Fruit fly (Drosophila melanogaster) whole organism, prepupa: ENCODE data around the gene Pex2.

ENCODE experiments used
- Blimp-1 ChIP-seq: fragments of 200-800 bp; sonication (Bioruptor generic); optimal IDR thresholded peaks from 3 replicates; lab custom pipeline; 2017; ENCODE audit warnings: missing biosample characterization, missing genetic modification characterization, mild to moderate bottlenecking, moderate library complexity, missing genetic modification reagents
- CG10631 ChIP-seq: fragments of 200-800 bp; sonication (Bioruptor generic); optimal IDR thresholded peaks from 2 replicates; lab custom pipeline; 2016; ENCODE audit warnings: missing biosample characterization, missing genetic modification characterization
- CG11762 ChIP-seq: fragments of 200-800 bp; sonication (Bioruptor generic); optimal IDR thresholded peaks from 3 replicates; lab custom pipeline; 2016; ENCODE audit warnings: missing biosample characterization, missing genetic modification characterization; ENCODE audit not compliant: insufficient read depth
- CG11902 ChIP-seq: fragments of 200-800 bp; sonication (Bioruptor generic); optimal IDR thresholded peaks from 3 replicates; lab custom pipeline; 2016; ENCODE audit warnings: missing biosample characterization, missing genetic modification characterization
- CG15336 ChIP-seq: fragments of 200-800 bp; sonication (Bioruptor generic); IDR thresholded peaks from 2 replicates; pipeline ENCODE4 v1.3.6; 2022; ENCODE audit warnings: missing biosample characterization, missing genetic modification characterization
- CG16779 ChIP-seq: fragments of 200-800 bp; sonication (Bioruptor generic); optimal IDR thresholded peaks from 3 replicates; lab custom pipeline; 2017; ENCODE audit warnings: missing biosample characterization, mild to moderate bottlenecking, missing genetic modification characterization
- CG3032 ChIP-seq: fragments of 200-800 bp; optimal IDR thresholded peaks from 2 replicates; lab custom pipeline; 2019; ENCODE audit warnings: missing biosample characterization, mild to moderate bottlenecking, missing genetic modification characterization, moderate library complexity
- CG34406 ChIP-seq: fragments of 200-800 bp; sonication (Bioruptor generic); optimal IDR thresholded peaks from 3 replicates; lab custom pipeline; 2016; ENCODE audit warnings: missing biosample characterization, missing genetic modification characterization
- CG6163 ChIP-seq: fragments of 200-800 bp; sonication (Bioruptor generic); IDR thresholded peaks from 3 replicates; pipeline ENCODE4 v1.3.6; 2022; ENCODE audit warnings: missing biosample characterization, missing genetic modification characterization
- CG6276 ChIP-seq: fragments of 200-800 bp; sonication (Bioruptor generic); optimal IDR thresholded peaks from 2 replicates; lab custom pipeline; 2017; ENCODE audit warnings: missing biosample characterization, mild to moderate bottlenecking, missing genetic modification characterization
- CG7368 ChIP-seq: fragments of 200-800 bp; sonication (Bioruptor generic); optimal IDR thresholded peaks from 3 replicates; lab custom pipeline; 2016; ENCODE audit warnings: missing biosample characterization, missing genetic modification characterization
- CG8319 ChIP-seq: fragments of 200-800 bp; sonication (Bioruptor generic); optimal IDR thresholded peaks from 3 replicates; lab custom pipeline; 2016; ENCODE audit warnings: missing biosample characterization, missing genetic modification characterization
- CG9139 ChIP-seq: fragments of 200-800 bp; sonication (Bioruptor generic); optimal IDR thresholded peaks from 3 replicates; lab custom pipeline; 2017; ENCODE audit warnings: missing biosample characterization, mild to moderate bottlenecking, missing genetic modification characterization
- Eip75B ChIP-seq: fragments of 200-800 bp; sonication (Bioruptor generic); optimal IDR thresholded peaks from 3 replicates; lab custom pipeline; 2016; ENCODE audit warnings: missing biosample characterization, missing genetic modification characterization
- Eip78C ChIP-seq: fragments of 200-800 bp; sonication (Bioruptor generic); peaks from one replicate; lab custom pipeline; 2016; ENCODE audit warnings: missing biosample characterization, missing genetic modification characterization
- Hr4 ChIP-seq: fragments of 200-800 bp; sonication (Bioruptor generic); optimal IDR thresholded peaks from 3 replicates; lab custom pipeline; 2016; ENCODE audit warnings: missing biosample characterization, missing genetic modification characterization
- Lpt ChIP-seq: fragments of 200-800 bp; sonication (Bioruptor generic); optimal IDR thresholded peaks from 3 replicates; lab custom pipeline; 2016; ENCODE audit warnings: missing biosample characterization, missing genetic modification characterization
- Met ChIP-seq: fragments of 200-800 bp; sonication (Bioruptor generic); optimal IDR thresholded peaks from 3 replicates; lab custom pipeline; 2016; ENCODE audit warnings: missing biosample characterization, missing genetic modification characterization
- OdsH ChIP-seq: fragments of 200-800 bp; sonication (Bioruptor generic); optimal IDR thresholded peaks from 3 replicates; lab custom pipeline; 2016; ENCODE audit warnings: missing biosample characterization, missing genetic modification characterization
- Sox102F ChIP-seq: fragments of 200-800 bp; sonication (Bioruptor generic); optimal IDR thresholded peaks from 2 replicates; lab custom pipeline; 2016; ENCODE audit warnings: missing biosample characterization, mild to moderate bottlenecking, missing genetic modification characterization
- Sox15 ChIP-seq: fragments of 200-800 bp; sonication (Bioruptor generic); optimal IDR thresholded peaks from 3 replicates; lab custom pipeline; 2016; ENCODE audit warnings: missing biosample characterization, missing genetic modification characterization
- dsx ChIP-seq: fragments of 200-800 bp; optimal IDR thresholded peaks from 3 replicates; lab custom pipeline; 2019; ENCODE audit warnings: missing biosample characterization, mild to moderate bottlenecking, missing genetic modification characterization, moderate library complexity; ENCODE audit not compliant: poor library complexity, severe bottlenecking
- esn ChIP-seq: fragments of 200-800 bp; sonication (Bioruptor generic); optimal IDR thresholded peaks from 2 replicates; lab custom pipeline; 2016; ENCODE audit warnings: missing biosample characterization, mild to moderate bottlenecking, missing genetic modification characterization, moderate library complexity
- fd85E ChIP-seq: fragments of 200-800 bp; sonication (Bioruptor generic); optimal IDR thresholded peaks from 3 replicates; lab custom pipeline; 2016; ENCODE audit warnings: missing biosample characterization, missing genetic modification characterization
- fkh ChIP-seq: fragments of 200-800 bp; sonication (Bioruptor generic); optimal IDR thresholded peaks from 3 replicates; lab custom pipeline; 2017; ENCODE audit warnings: missing biosample characterization, mild to moderate bottlenecking, missing genetic modification characterization, moderate library complexity
- lz ChIP-seq: fragments of 200-800 bp; sonication (Bioruptor generic); optimal IDR thresholded peaks from 3 replicates; lab custom pipeline; 2016; ENCODE audit warnings: missing biosample characterization, missing genetic modification characterization
- pdm3 ChIP-seq: fragments of 200-800 bp; sonication (Bioruptor generic); optimal IDR thresholded peaks from 3 replicates; lab custom pipeline; 2016; ENCODE audit warnings: missing biosample characterization, missing genetic modification characterization
- spab ChIP-seq: fragments of 200-800 bp; sonication (Bioruptor generic); optimal IDR thresholded peaks from 2 replicates; lab custom pipeline; 2017; ENCODE audit warnings: missing biosample characterization, mild to moderate bottlenecking, missing genetic modification characterization, missing genetic modification reagents
- ss ChIP-seq, 2 experiments: fragments of 200-800 bp; sonication (Bioruptor generic); optimal IDR thresholded peaks; 2 replicates in 1 of 2; 3 replicates in 1 of 2; lab custom pipeline; 2017 to 2018; ENCODE audit warnings: mild to moderate bottlenecking in 2 of 2, missing biosample characterization in 2 of 2, missing genetic modification characterization in 2 of 2, moderate library complexity in 1 of 2
- svp ChIP-seq: fragments of 200-800 bp; sonication (Bioruptor generic); peaks from one replicate; lab custom pipeline; 2016; ENCODE audit warnings: missing biosample characterization, missing genetic modification characterization
- vri ChIP-seq: fragments of 200-800 bp; sonication (Bioruptor generic); optimal IDR thresholded peaks from 3 replicates; lab custom pipeline; 2016; ENCODE audit warnings: missing biosample characterization, mild to moderate bottlenecking, missing genetic modification characterization

The Pex2 gene

dm6 chr3L:8289336-8290258, 49.3 kb upstream of the Pex2 start, which contains the start of gene cert (continued):
- TF ChIP-seq pdm3 (GFP tag; lab: Kevin White, UChicago) (peak; percentile 37), CG11902 (GFP tag; lab: Kevin White, UChicago) (no peak), CG7368 (GFP tag; lab: Kevin White, UChicago) (peak; percentile 40), vri (GFP tag; lab: Kevin White, UChicago) (peak; percentile 88)

dm6 chr3L:8295227-8295626, 43.6 kb upstream of the Pex2 start, which contains the start of gene CG7201:
Gene CG7201, minus strand, starts transcription at chr3L:8295327.
- TF ChIP-seq vri (GFP tag; lab: Kevin White, UChicago), result no peak
- peak; percentile 25 for TF ChIP-seq Eip78C

- TF ChIP-seq CG11762 (GFP tag; lab: Kevin White, UChicago) (no peak), OdsH (GFP tag; lab: Kevin White, UChicago) (no peak), Met (GFP tag; lab: Kevin White, UChicago) (no peak), pdm3 (GFP tag; lab: Kevin White, UChicago) (no peak), Sox102F (GFP tag; lab: Kevin White, UChicago) (no peak), Eip78C (peak; percentile 43), CG15336 (GFP tag; lab: Robert Waterston, UW) (no peak), CG3032 (tag; lab: Kevin White, UChicago) (no peak), CG9139 (GFP tag; lab: Kevin White, UChicago) (no peak), Eip75B (GFP tag; lab: Kevin White, UChicago) (no peak), svp (peak; percentile 92), fkh (GFP tag; lab: Kevin White, UChicago) (peak; percentile 33), Lpt (GFP tag; lab: Kevin White, UChicago) (no peak), CG6276 (GFP tag; lab: Kevin White, UChicago) (no peak), CG8319 (GFP tag; lab: Kevin White, UChicago) (no peak), spab (no peak), dsx (peak; percentile 69), ss (GFP tag; optimal IDR thresholded peaks at IDR 0.05; lab: Kevin White, UChicago) (no peak), Blimp-1 (peak; percentile 60), lz (GFP tag; lab: Kevin White, UChicago) (no peak)
These were observed 41.9 kb upstream of the Pex2 start, which contains the start of gene Rab19 for dm6 chr3L:8296941-8297340. Gene Rab19, plus strand, starts transcription at chr3L:8297018.

DNA sequence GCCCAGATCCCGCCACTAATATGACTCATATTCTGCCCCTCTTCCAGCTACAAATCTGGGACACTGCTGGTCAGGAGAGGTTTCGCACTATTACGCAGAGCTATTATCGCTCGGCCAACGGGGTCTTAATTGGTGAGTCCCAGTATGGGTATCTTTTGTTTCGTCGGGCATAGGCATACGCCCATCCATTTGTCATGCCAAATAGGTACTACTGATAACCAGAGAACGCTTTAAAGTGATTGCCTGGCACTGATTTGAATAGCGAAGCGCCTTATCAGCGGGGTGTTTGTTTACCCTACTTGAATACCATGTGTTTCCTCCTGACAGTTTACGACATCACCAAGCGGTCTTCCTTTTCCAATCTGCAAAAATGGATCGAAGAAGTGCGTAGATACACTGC, 41.4 kb upstream of the Pex2 start:
- TF ChIP-seq CG6163 (GFP tag; lab: Robert Waterston, UW) (no peak), Blimp-1 (no peak), fd85E (GFP tag; lab: Kevin White, UChicago) (no peak), CG34406 (no peak), Sox15 (GFP tag; lab: Kevin White, UChicago) (no peak), CG8319 (GFP tag; lab: Kevin White, UChicago) (no peak), Hr4 (GFP tag; lab: Kevin White, UChicago) (no peak), CG10631 (GFP tag; lab: Kevin White, UChicago) (no peak), CG9139 (GFP tag; lab: Kevin White, UChicago) (no peak), esn (no peak), CG3032 (tag; lab: Kevin White, UChicago) (no peak), CG16779 (tag; lab: Kevin White, UChicago) (no peak)
